Worm (Caenorhabditis elegans) whole organism, dauer: ENCODE results near the gene frpr-17.

Experiments used
- unc-62 ChIP-seq: sonication (generic microtip); optimal IDR thresholded peaks from 2 replicates; lab custom pipeline; 2017; ENCODE audit warnings: missing biosample characterization, missing genetic modification reagents, missing genetic modification characterization

Gene frpr-17

DNA sequence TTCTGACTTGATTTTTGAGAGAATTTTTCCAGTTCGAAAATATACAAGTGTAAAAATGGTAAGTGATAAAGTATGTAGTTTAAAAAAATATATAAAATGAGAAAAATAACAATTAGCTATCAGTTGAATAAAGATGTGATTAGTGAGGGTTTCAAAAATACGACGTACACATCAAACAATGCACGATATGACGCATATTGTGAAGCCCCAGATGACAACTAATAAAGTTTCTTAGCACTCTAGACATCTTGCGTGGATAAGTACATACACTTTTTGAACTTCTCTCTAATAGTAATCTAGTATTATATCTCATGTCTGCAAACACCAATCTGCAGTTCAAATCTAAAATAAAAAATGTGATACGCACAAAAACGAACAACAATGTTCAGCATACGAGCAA lies 24.5 kb downstream of the frpr-17 start:
- no peak for TF ChIP-seq unc-62

DNA sequence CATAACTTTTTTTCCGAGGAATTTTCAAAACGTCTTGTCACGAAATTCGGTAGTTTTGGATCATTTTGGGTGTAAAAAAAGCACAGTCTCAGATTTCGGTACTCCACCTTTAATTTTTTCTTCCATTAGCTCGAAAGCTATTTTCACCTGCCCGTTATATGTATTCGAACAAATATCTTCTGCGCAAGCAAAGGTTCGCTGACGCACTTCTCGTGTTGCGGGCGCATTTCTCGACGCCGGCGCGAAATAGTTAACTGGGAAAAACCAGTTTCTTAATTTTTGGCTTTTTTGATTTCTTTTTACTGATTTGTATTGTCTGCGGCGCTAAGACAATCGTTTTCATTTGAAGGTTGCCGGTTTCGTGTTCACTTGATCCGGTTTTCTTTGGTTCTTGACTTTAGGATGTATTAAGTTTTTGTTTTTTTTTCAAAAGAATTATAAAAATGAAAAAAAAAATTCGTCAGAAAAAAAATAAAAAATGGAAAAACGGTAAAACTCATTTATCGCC lies 29.8 kb downstream of the frpr-17 start:
- TF ChIP-seq unc-62 = no peak

DNA sequence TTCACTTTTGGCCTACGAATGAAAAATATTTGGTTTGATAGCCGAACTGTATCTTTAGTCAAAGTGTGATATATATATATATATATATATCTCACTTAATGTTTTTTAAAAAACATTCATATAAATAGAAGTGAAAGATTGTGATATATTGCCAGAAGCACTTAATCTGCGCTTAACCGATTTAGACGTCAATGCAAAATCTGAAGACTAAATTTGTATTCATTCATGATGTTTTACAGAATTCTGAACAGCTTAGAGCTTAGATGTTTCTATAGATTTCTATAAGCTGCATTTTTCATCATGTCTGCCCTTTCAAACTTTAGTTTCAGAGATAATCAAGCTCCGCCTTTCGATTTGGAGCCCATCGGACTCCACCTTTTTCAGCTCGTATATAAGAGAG lies 36.4 kb downstream of the frpr-17 start, which contains the start of gene F23D12.3:
Gene F23D12.3 (plus strand): TSS at position 301 of the 400 bp plus-strand sequence.
- TF ChIP-seq unc-62 = no peak

DNA sequence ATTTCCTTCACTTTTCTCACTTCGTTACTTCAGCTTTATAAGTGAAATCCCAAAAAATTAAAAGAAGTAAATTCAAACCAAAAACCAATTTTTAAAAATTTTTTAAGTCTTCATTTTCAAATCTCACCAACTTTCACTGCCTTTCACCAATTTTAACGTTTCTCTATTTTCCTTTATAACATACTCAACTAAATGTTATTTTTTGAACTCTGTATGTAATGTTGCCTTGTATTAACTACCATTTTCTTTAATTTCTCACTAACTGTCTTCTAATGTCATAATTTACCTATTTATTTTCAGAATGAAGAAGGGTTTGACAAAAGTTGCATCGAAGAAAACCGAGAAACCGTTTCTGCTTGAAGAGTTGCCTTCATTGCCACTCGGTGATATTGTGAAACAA lies 38.8 kb downstream of the frpr-17 start, which contains the start of gene F23D12.4:
Gene F23D12.4 (plus strand): TSS at position 301 of the 400 bp plus-strand sequence.
- TF ChIP-seq unc-62 = no peak

DNA sequence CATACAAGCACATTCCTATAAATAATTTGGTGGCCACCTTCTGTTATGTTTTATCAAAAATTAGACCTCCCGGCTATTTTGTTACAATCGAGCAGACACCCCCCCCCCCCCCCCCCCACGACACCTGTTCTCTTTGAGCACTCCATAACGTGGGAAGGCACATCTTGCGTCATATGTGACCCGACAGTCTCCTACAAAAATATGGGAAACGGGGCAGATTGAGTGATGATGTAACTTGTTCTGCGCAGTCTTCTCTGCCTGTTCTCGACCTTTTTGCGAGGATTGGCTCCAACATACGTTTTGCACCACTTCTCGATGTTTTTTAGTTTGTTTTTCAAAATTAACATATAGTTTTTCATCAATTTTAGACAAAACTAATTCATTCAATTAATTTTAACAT lies 41.6 kb downstream of the frpr-17 start:
- TF ChIP-seq unc-62 = no peak

DNA sequence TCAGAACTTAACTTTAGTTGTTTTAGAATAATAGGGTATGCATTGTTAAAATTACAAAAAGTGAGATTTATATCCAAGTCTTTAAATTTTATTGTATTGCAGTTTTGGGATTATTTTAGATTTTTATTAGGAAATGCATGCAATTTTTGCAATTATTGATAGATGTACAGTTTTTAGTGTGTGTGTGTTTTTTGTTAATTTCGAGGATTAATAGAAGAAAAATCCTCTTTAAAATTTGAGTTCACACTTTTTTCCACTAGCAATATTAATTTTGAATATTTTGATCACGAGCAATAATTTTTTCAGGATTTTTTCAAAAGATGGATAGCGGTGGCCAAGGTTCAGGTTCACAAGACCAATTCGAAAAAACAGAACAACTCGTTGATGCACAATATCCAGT lies 42.0 kb downstream of the frpr-17 start, which contains the start of gene jmjd-3.2:
Gene jmjd-3.2 (plus strand): TSS at position 301 of the 400 bp plus-strand sequence.
- TF ChIP-seq unc-62 = no peak

DNA sequence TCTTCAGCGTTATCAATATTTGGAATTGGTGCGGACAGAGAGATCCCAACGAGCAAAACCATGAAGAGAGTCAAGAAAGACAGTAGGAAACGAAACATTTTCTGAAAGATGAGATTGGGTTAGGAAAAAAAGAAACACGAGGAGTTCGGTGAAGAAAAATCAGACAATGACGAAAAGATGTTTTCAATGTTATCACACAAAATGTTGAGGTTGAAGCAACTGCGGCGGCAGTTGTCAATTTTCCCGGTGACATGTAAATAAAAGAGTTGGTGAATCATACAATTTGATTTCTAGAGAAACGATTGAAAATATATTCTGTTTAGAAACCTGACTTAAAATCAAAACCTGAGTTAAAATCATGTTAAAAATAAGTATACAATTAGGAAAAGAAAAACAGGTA lies 47.8 kb downstream of the frpr-17 start, which contains the start of gene F23D12.7:
Gene F23D12.7 (minus strand): TSS at position 101 of the 400 bp plus-strand sequence.
- no peak for TF ChIP-seq unc-62

DNA sequence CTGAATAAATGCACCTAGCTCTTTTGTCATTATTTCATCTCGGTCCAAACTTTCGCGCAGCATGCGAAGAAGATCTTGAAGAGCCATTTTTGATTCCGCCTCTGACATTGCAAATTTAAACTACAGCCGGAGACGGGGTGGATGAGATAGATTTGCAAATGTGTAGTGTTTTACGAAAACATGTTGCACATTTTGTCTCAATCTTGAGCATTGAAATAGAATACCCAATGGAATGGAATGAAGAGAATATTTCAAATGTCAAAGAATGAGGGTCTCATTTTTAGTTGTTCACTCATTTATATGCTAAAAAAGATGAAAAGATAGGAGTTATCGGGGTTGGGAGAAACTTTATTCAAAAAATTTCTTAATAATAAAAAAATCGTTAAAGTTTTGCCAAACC lies 49.5 kb downstream of the frpr-17 start, which contains the start of gene Y66C5A.1:
Gene Y66C5A.1 (minus strand): TSS at position 101 of the 400 bp plus-strand sequence.
- no peak for TF ChIP-seq unc-62

DNA sequence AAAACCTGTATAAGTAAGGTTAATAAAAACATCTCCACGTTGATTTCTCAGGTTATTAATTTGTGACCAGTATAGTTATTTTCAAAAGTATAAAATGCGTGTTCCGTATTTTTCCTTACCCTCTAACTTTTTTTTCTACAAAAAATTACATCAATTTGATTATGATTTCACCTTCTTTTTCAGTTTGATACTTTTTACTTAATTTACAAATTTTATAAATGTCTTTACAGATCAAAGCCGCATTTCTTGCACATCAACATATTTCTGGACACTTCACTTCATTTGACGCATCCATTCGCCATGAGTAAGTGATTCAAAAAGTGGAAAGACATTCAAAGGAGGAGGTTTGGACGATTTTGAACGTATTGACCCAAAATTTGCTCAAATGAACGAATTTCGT lies 54.5 kb downstream of the frpr-17 start, which contains the start of gene Y66C5A.2:
Gene Y66C5A.2 (plus strand): TSS at position 301 of the 400 bp plus-strand sequence.
- no peak for TF ChIP-seq unc-62
